Worm (Caenorhabditis elegans) whole organism, L1 larva: ENCODE measurements around the gene C06C6.8.
A peak's percentile ranks its signal among the peaks of the same experiment; 100 is the strongest.

Experiments used
- F16B12.6 ChIP-seq: fragments of 150-350 bp; optimal IDR thresholded peaks from 2 replicates; lab custom pipeline; 2014; ENCODE audit warnings: missing biosample characterization, missing genetic modification characterization
- aha-1 ChIP-seq: fragments of 150-350 bp; optimal IDR thresholded peaks from 2 replicates; lab custom pipeline; 2014; ENCODE audit warnings: missing biosample characterization, missing genetic modification characterization
- alr-1 ChIP-seq: fragments of 200-800 bp; sonication (Bioruptor generic); optimal IDR thresholded peaks from 2 replicates; lab custom pipeline; 2018; ENCODE audit warnings: borderline replicate concordance, mild to moderate bottlenecking, missing genetic modification characterization, missing compliant biosample characterization
- aly-2 ChIP-seq: fragments of 150-350 bp; optimal IDR thresholded peaks from 2 replicates; lab custom pipeline; 2014; ENCODE audit warnings: missing biosample characterization, missing genetic modification characterization
- ama-1 ChIP-seq: fragments of 150-350 bp; optimal IDR thresholded peaks from 2 replicates; lab custom pipeline; 2014
- ceh-90 ChIP-seq: sonication (generic microtip); optimal IDR thresholded peaks from 2 replicates; lab custom pipeline; 2016; ENCODE audit warnings: missing genetic modification characterization, missing compliant biosample characterization
- ces-1 ChIP-seq: fragments of 150-350 bp; optimal IDR thresholded peaks from 2 replicates; lab custom pipeline; 2014; ENCODE audit warnings: missing biosample characterization, missing genetic modification reagents, missing genetic modification characterization
- efl-1 ChIP-seq, 4 experiments: fragments of 150-350 bp; optimal IDR thresholded peaks in 3 of 4; peaks in 1 of 4; 1 replicate in 1 of 4; 2 replicates in 3 of 4; lab custom pipeline; 2014; ENCODE audit warnings: missing biosample characterization in 2 of 4, missing genetic modification characterization in 2 of 4, missing genetic modification reagents in 2 of 4
- egl-13 ChIP-seq: sonication (generic microtip); optimal IDR thresholded peaks from 2 replicates; lab custom pipeline; 2016; ENCODE audit warnings: missing genotype, missing genetic modification reagents, missing genetic modification characterization, missing compliant biosample characterization
- elt-3 ChIP-seq, 6 experiments: fragments of 150-350 bp in 1 of 6; sonication (generic microtip); optimal IDR thresholded peaks; 2 replicates each; lab custom pipeline; 2017 to 2018; ENCODE audit warnings: missing biosample characterization in 6 of 6, missing genetic modification characterization in 6 of 6, inconsistent platforms in 1 of 6
- fkh-10 ChIP-seq: sonication (generic microtip); optimal IDR thresholded peaks from 2 replicates; lab custom pipeline; 2017; ENCODE audit warnings: missing biosample characterization, missing genetic modification reagents, missing genetic modification characterization
- fkh-4 ChIP-seq: sonication (generic microtip); optimal IDR thresholded peaks from 2 replicates; lab custom pipeline; 2016; ENCODE audit warnings: missing compliant biosample characterization, missing genetic modification characterization, borderline replicate concordance
- fkh-8 ChIP-seq: sonication (generic microtip); optimal IDR thresholded peaks from 2 replicates; lab custom pipeline; 2016; ENCODE audit warnings: mild to moderate bottlenecking, missing genetic modification characterization, missing compliant biosample characterization
- jun-1 ChIP-seq: fragments of 150-350 bp; optimal IDR thresholded peaks from 2 replicates; lab custom pipeline; 2014; ENCODE audit warnings: missing biosample characterization, missing genetic modification reagents, missing genetic modification characterization
- lin-14 ChIP-seq: fragments of 200-800 bp; sonication (Bioruptor generic); optimal IDR thresholded peaks from 2 replicates; lab custom pipeline; 2018; ENCODE audit warnings: mild to moderate bottlenecking, missing genetic modification characterization, moderate library complexity, missing compliant biosample characterization
- mab-9 ChIP-seq: fragments of 200-800 bp; sonication (Bioruptor generic); IDR thresholded peaks from 2 replicates; pipeline ENCODE4 v1.3.6; 2022; ENCODE audit warnings: missing genetic modification reagents, missing genetic modification characterization, missing compliant biosample characterization
- mef-2 ChIP-seq: fragments of 150-350 bp; optimal IDR thresholded peaks from 2 replicates; lab custom pipeline; 2014; ENCODE audit warnings: missing biosample characterization, missing genetic modification characterization
- nhr-11 ChIP-seq: fragments of 150-350 bp; optimal IDR thresholded peaks from 2 replicates; lab custom pipeline; 2014; ENCODE audit warnings: missing biosample characterization, missing genetic modification characterization
- nhr-19 ChIP-seq: fragments of 200-800 bp; sonication (Bioruptor generic); conservative IDR thresholded peaks from 2 replicates; pipeline ENCODE4 v1.3.6; 2022; ENCODE audit warnings: missing genetic modification characterization, missing compliant biosample characterization
- nhr-47 ChIP-seq: sonication (generic microtip); optimal IDR thresholded peaks from 2 replicates; lab custom pipeline; 2016; ENCODE audit warnings: mild to moderate bottlenecking, missing genetic modification characterization, moderate library complexity, missing compliant biosample characterization
- nhr-77 ChIP-seq: fragments of 150-350 bp; optimal IDR thresholded peaks from 2 replicates; lab custom pipeline; 2014; ENCODE audit warnings: missing biosample characterization, missing genetic modification characterization
- nhr-85 ChIP-seq: sonication (generic microtip); peaks from one replicate; lab custom pipeline; 2016; ENCODE audit warnings: missing genetic modification characterization, inconsistent platforms, missing compliant biosample characterization
- pag-3 ChIP-seq: sonication (generic microtip); optimal IDR thresholded peaks from 2 replicates; lab custom pipeline; 2017; ENCODE audit warnings: missing genetic modification characterization, mild to moderate bottlenecking, missing compliant biosample characterization, antibody characterized with exemption, borderline replicate concordance; ENCODE audit not compliant: insufficient read depth
- pax-3 ChIP-seq: fragments of 200-800 bp; sonication (Bioruptor generic); optimal IDR thresholded peaks from 2 replicates; lab custom pipeline; 2018; ENCODE audit warnings: mild to moderate bottlenecking, missing genetic modification characterization, moderate library complexity, missing compliant biosample characterization
- pqm-1 ChIP-seq: sonication (generic microtip); optimal IDR thresholded peaks from 3 replicates; lab custom pipeline; 2017; ENCODE audit warnings: missing biosample characterization, missing genetic modification characterization
- snu-23 ChIP-seq: sonication (generic microtip); optimal IDR thresholded peaks from 2 replicates; lab custom pipeline; 2016; ENCODE audit warnings: missing genetic modification characterization, missing compliant biosample characterization
- sptf-1 ChIP-seq: fragments of 150-350 bp; optimal IDR thresholded peaks from 2 replicates; lab custom pipeline; 2014; ENCODE audit warnings: missing biosample characterization, missing genetic modification characterization
- sup-37 ChIP-seq: fragments of 200-800 bp; sonication (Bioruptor generic); optimal IDR thresholded peaks from 2 replicates; lab custom pipeline; 2018; ENCODE audit warnings: mild to moderate bottlenecking, missing genetic modification characterization, missing compliant biosample characterization
- tlp-1 ChIP-seq: fragments of 150-350 bp; optimal IDR thresholded peaks from 2 replicates; lab custom pipeline; 2014; ENCODE audit warnings: missing biosample characterization, missing genetic modification characterization
- unc-130 ChIP-seq: fragments of 150-350 bp; optimal IDR thresholded peaks from 2 replicates; lab custom pipeline; 2017; ENCODE audit warnings: missing biosample characterization, missing genetic modification characterization, inconsistent platforms
- unc-62 ChIP-seq: fragments of 150-350 bp; optimal IDR thresholded peaks from 2 replicates; lab custom pipeline; 2014; ENCODE audit warnings: missing biosample characterization, missing genetic modification reagents, missing genetic modification characterization
- unc-86 ChIP-seq: sonication (generic microtip); optimal IDR thresholded peaks from 2 replicates; lab custom pipeline; 2016; ENCODE audit warnings: missing genetic modification characterization, missing compliant biosample characterization
- vab-15 ChIP-seq: sonication (generic microtip); optimal IDR thresholded peaks from 2 replicates; lab custom pipeline; 2017; ENCODE audit warnings: missing genotype, mild to moderate bottlenecking, missing genetic modification characterization, missing compliant biosample characterization
- zag-1 ChIP-seq: fragments of 150-350 bp; optimal IDR thresholded peaks from 2 replicates; lab custom pipeline; 2014; ENCODE audit warnings: missing biosample characterization, missing genetic modification characterization
- ztf-11 ChIP-seq, 2 experiments: sonication (generic microtip); optimal IDR thresholded peaks; 2 replicates each; lab custom pipeline; 2016 to 2017; ENCODE audit warnings: missing genetic modification characterization in 2 of 2, missing biosample characterization in 1 of 2, missing compliant biosample characterization in 1 of 2

The C06C6.8 gene

DNA sequence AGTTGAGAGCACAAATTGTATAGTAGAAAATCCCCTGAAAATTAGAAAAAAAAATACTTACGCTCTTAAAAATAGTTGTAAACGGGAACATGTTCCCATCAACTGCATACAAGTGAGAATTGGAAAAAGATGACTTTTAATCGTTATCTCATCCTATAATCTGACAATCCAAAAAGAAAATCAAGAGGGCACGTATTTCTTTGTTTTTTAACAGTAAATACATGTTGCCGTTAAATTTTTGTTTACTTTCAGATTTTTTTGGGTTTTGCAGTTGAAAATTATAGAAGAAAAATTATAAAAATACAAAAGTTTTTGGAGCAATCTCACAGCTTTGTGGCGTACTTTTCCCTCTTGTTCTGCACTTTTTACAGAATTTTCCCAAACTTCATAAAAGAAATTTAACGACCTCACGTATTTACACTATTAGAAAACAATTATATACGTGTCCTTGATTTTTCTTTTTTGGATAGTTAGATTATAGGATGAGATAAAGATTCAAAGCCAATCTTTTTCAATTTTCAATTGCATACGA is at the start of gene C06C6.8, which contains the start of gene C06C6.9:
Gene C06C6.8, plus strand, starts transcription at position 482 of the 532 bp plus-strand sequence.
Gene C06C6.9, minus strand, starts transcription at position 101 of the 532 bp plus-strand sequence.
- TF ChIP-seq tlp-1 (tag; lab: Kevin White, UChicago), result no peak
- no peak for TF ChIP-seq pag-3
- no peak for TF ChIP-seq unc-130 (tag; lab: Kevin White, UChicago)
- TF ChIP-seq elt-3 (tag; optimal IDR thresholded peaks at IDR 0.05; lab: Kevin White, UChicago), result no peak
- TF ChIP-seq efl-1 (optimal IDR thresholded peaks at IDR 0.05; lab: Kevin White, UChicago), result no peak
- peak in 1 of 2 experiments; percentile 70 for TF ChIP-seq efl-1 (GFP tag; optimal IDR thresholded peaks at IDR 0.05 in 1 of 2; lab: Kevin White, UChicago)
- TF ChIP-seq nhr-47 (tag; lab: Kevin White, UChicago), result no peak
- TF ChIP-seq unc-62, result no peak
- no peak for TF ChIP-seq mab-9 (GFP tag; lab: Robert Waterston, UW)
- TF ChIP-seq, all 84 proteins: peak for 1

DNA sequence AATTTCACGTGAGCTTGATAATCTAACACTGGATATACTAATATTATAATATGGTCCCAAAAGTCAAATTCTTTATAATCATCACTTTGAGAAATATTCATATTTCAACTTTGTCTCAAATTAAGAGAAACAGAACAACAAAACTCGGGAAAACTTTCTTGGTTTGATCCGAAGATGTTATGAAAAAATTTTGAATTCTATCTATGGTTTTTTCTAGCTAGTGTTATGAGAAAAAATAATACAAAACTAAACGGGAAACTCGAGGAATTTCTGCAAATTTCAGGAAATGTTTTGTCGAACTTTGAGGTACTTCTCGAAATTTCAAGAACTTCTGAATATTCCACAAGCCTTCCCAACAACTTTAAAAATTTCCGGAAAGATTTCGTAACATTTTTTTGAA is 46.0 kb upstream of the C06C6.8 start, which contains the start of gene srw-59:
Gene srw-59, minus strand, starts transcription at position 101 of the 400 bp plus-strand sequence.
- no peak for TF ChIP-seq ces-1 (GFP tag; lab: Kevin White, UChicago)
- TF ChIP-seq aly-2 (tag; lab: Kevin White, UChicago), result no peak
- TF ChIP-seq aha-1, result no peak
- no peak for TF ChIP-seq efl-1 (optimal IDR thresholded peaks at IDR 0.05; lab: Kevin White, UChicago)
- TF ChIP-seq efl-1 (GFP tag; optimal IDR thresholded peaks at IDR 0.05 in 1 of 2; lab: Kevin White, UChicago), result no peak
- no peak for TF ChIP-seq sptf-1 (tag; lab: Kevin White, UChicago)
- no peak for TF ChIP-seq fkh-8
- no peak for TF ChIP-seq nhr-85 (tag; lab: Kevin White, UChicago)
- no peak for TF ChIP-seq jun-1
- no peak for TF ChIP-seq nhr-77 (tag; lab: Kevin White, UChicago)
- TF ChIP-seq, all 84 proteins: peak for 0

- no peak for TF ChIP-seq F16B12.6
- TF ChIP-seq snu-23 (GFP tag; lab: Kevin White, UChicago), result no peak
- TF ChIP-seq ceh-90 (tag; lab: Kevin White, UChicago), result no peak
- TF ChIP-seq fkh-10 (GFP tag; lab: Kevin White, UChicago), result no peak
- TF ChIP-seq efl-1 (optimal IDR thresholded peaks at IDR 0.05; lab: Kevin White, UChicago), result no peak
- TF ChIP-seq efl-1 (GFP tag; optimal IDR thresholded peaks at IDR 0.05 in 1 of 2; lab: Kevin White, UChicago), result peak in 1 of 2 experiments; percentile 61
These were observed 44.2 kb upstream of the C06C6.8 start, which contains the start of gene srw-56 for ce11 chrV:15952762-15953161. srw-56 (minus strand) TSS chrV:15952862.

- no peak for TF ChIP-seq sup-37 (GFP tag; lab: Kevin White, UChicago)
- TF ChIP-seq pqm-1, result no peak
- no peak for TF ChIP-seq pax-3 (tag; lab: Kevin White, UChicago)
- no peak for TF ChIP-seq mab-9 (GFP tag; lab: Robert Waterston, UW)
- no peak for TF ChIP-seq nhr-11 (tag; lab: Kevin White, UChicago)
- TF ChIP-seq tlp-1 (tag; lab: Kevin White, UChicago), result no peak
- no peak for TF ChIP-seq lin-14 (GFP tag; lab: Kevin White, UChicago)
- no peak for TF ChIP-seq ztf-11 (tag; optimal IDR thresholded peaks at IDR 0.05; lab: Kevin White, UChicago)
- no peak for TF ChIP-seq mef-2 (tag; lab: Kevin White, UChicago)
- no peak for TF ChIP-seq nhr-19
- TF ChIP-seq ama-1, result no peak
- no peak for TF ChIP-seq fkh-4 (tag; lab: Kevin White, UChicago)
- no peak for TF ChIP-seq nhr-77 (tag; lab: Kevin White, UChicago)
- TF ChIP-seq unc-86 (tag; lab: Kevin White, UChicago), result no peak
- no peak for TF ChIP-seq alr-1 (tag; lab: Kevin White, UChicago)
- no peak for TF ChIP-seq vab-15 (tag; lab: Kevin White, UChicago)
- no peak for TF ChIP-seq egl-13 (tag; lab: Kevin White, UChicago)
- TF ChIP-seq zag-1, result no peak
These were observed 42.0 kb upstream of the C06C6.8 start, which contains the start of gene srw-57 for ce11 chrV:15954932-15955331. srw-57 (minus strand) TSS chrV:15955032.
